Worm (Caenorhabditis elegans) whole organism, L3 larva: ENCODE results near the gene mig-38.

ENCODE experiments used
- eor-1 ChIP-seq, 2 experiments: fragments of 150-350 bp; optimal IDR thresholded peaks; 2 replicates each; lab custom pipeline; 2014 to 2018; ENCODE audit warnings: missing biosample characterization in 2 of 2, missing genetic modification characterization in 2 of 2
- snpc-4 ChIP-seq: fragments of 150-350 bp; optimal IDR thresholded peaks from 2 replicates; lab custom pipeline; 2014; ENCODE audit warnings: missing biosample characterization, missing genetic modification characterization
- unc-62 ChIP-seq: fragments of 150-350 bp; sonication (generic microtip); optimal IDR thresholded peaks from 4 replicates; lab custom pipeline; 2014; ENCODE audit warnings: missing biosample characterization, missing genetic modification reagents, missing genetic modification characterization

- TF ChIP-seq snpc-4 (tag; lab: Kevin White, UChicago) (no peak), eor-1 (tag; optimal IDR thresholded peaks at IDR 0.05; lab: Kevin White, UChicago) (no peak), unc-62 (GFP tag; lab: Kevin White, UChicago) (no peak)
These were observed 31.0 kb upstream of the mig-38 start for ce11 chrIV:11563090-11563489.
